Fruit fly (Drosophila melanogaster) whole organism, adult: ENCODE results near the gene CG31189.

ENCODE experiments used
- CG14711 ChIP-seq: fragments of 200-800 bp; sonication (Bioruptor generic); optimal IDR thresholded peaks from 2 replicates; lab custom pipeline; 2018; ENCODE audit warnings: missing biosample characterization, mild to moderate bottlenecking, missing genetic modification characterization, moderate library complexity
- CG1620 ChIP-seq: fragments of 200-800 bp; sonication (Bioruptor generic); optimal IDR thresholded peaks from 2 replicates; lab custom pipeline; 2016; ENCODE audit warnings: missing biosample characterization, missing genetic modification characterization
- CG7045 ChIP-seq: fragments of 200-800 bp; sonication (Bioruptor generic); optimal IDR thresholded peaks from 2 replicates; lab custom pipeline; 2017; ENCODE audit warnings: missing biosample characterization, mild to moderate bottlenecking, missing genetic modification characterization
- CG7101 ChIP-seq: fragments of 200-800 bp; sonication (Bioruptor generic); optimal IDR thresholded peaks from 2 replicates; lab custom pipeline; 2018; ENCODE audit warnings: missing biosample characterization, mild to moderate bottlenecking, missing genetic modification characterization, moderate library complexity
- Clk ChIP-seq: fragments of 200-800 bp; sonication (Bioruptor generic); optimal IDR thresholded peaks from 2 replicates; lab custom pipeline; 2017; ENCODE audit warnings: missing biosample characterization, missing genetic modification characterization
- Hr96 ChIP-seq: fragments of 200-800 bp; sonication (Bioruptor generic); optimal IDR thresholded peaks from 2 replicates; lab custom pipeline; 2016; ENCODE audit warnings: missing biosample characterization, missing genetic modification characterization
- cic ChIP-seq: fragments of 200-800 bp; sonication (Bioruptor generic); optimal IDR thresholded peaks from 2 replicates; lab custom pipeline; 2017; ENCODE audit warnings: missing biosample characterization, mild to moderate bottlenecking, missing genetic modification characterization, moderate library complexity
- pad ChIP-seq: fragments of 200-800 bp; sonication (Bioruptor generic); optimal IDR thresholded peaks from 3 replicates; lab custom pipeline; 2017; ENCODE audit warnings: missing biosample characterization, missing genetic modification characterization, mild to moderate bottlenecking, moderate library complexity, missing genetic modification reagents
- tj ChIP-seq: fragments of 200-800 bp; sonication (Bioruptor generic); optimal IDR thresholded peaks from 3 replicates; lab custom pipeline; 2017; ENCODE audit warnings: missing biosample characterization, mild to moderate bottlenecking, missing genetic modification characterization, moderate library complexity

dm6 chr3R:21050875-21051274, 5.2 kb upstream of the CG31189 start, which contains the start of gene Jhbp15:
- TF ChIP-seq cic (GFP tag; lab: Kevin White, UChicago) (no peak), CG14711 (tag; lab: Kevin White, UChicago) (no peak), Clk (GFP tag; lab: Kevin White, UChicago) (no peak), CG7101 (tag; lab: Kevin White, UChicago) (no peak), tj (GFP tag; lab: Kevin White, UChicago) (no peak), pad (GFP tag; lab: Kevin White, UChicago) (no peak), Hr96 (no peak), CG7045 (no peak), CG1620 (GFP tag; lab: Kevin White, UChicago) (no peak)
